Worm (Caenorhabditis elegans): ENCODE results near the gene T25B2.2.

DNA sequence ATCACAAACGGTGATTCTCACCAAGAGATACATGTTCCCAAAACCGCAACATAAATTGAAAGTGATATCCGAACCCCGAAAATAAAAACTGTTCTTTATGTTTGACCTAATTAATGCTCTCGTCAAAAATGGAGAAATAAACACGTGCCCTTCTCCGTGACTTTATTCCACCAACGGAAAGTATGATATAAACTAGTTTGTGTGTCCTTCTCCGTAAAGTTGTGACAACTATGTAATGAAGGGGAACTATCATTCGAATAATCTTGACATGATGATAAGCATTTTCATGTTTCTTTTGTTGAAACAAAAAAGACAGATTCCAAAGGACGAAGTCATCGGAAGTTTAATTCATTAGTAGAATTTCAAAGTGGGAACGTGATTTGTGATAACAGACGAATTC lies 32.1 kb downstream of the T25B2.2 start:
- TF ChIP-seq tab-1 (GFP tag; IDR thresholded peaks at IDR 0.05): no peak
- no peak for TF ChIP-seq flt-1 (GFP tag; IDR thresholded peaks at IDR 0.05)
- no peak for TF ChIP-seq med-1 (GFP tag; optimal IDR thresholded peaks at IDR 0.05; ENCODE audit: insufficient read depth)
- no peak for TF ChIP-seq T22C8.4 (GFP tag; IDR thresholded peaks at IDR 0.05)
- TF ChIP-seq ztf-29 (GFP tag; IDR thresholded peaks at IDR 0.05): no peak
- no peak for TF ChIP-seq cog-1 (tag; optimal IDR thresholded peaks at IDR 0.05)
- no peak for TF ChIP-seq klf-2 (GFP tag; conservative IDR thresholded peaks at IDR 0.05)
- no peak for TF ChIP-seq ztf-23 (GFP tag; IDR thresholded peaks at IDR 0.05)
- TF ChIP-seq ref-1 (GFP tag; conservative IDR thresholded peaks at IDR 0.05): no peak
